Worm (Caenorhabditis elegans) whole organism, L3 larva: ENCODE data around the gene ham-3.

Source experiments
- ama-1 ChIP-seq: fragments of 150-350 bp; optimal IDR thresholded peaks from 2 replicates; lab custom pipeline; 2018
- ceh-16 ChIP-seq: sonication (generic microtip); optimal IDR thresholded peaks from 2 replicates; lab custom pipeline; 2017; ENCODE audit warnings: missing biosample characterization, missing genetic modification characterization
- elt-1 ChIP-seq: fragments of 150-350 bp; optimal IDR thresholded peaks from 2 replicates; lab custom pipeline; 2014; ENCODE audit warnings: missing biosample characterization, missing genetic modification characterization
- nhr-11 ChIP-seq: fragments of 150-350 bp; optimal IDR thresholded peaks from 2 replicates; lab custom pipeline; 2014; ENCODE audit warnings: missing biosample characterization, missing genetic modification characterization
- pqm-1 ChIP-seq: fragments of 150-350 bp; optimal IDR thresholded peaks from 2 replicates; lab custom pipeline; 2017; ENCODE audit warnings: missing biosample characterization, missing genetic modification characterization, inconsistent platforms
- unc-62 ChIP-seq: fragments of 150-350 bp; sonication (generic microtip); optimal IDR thresholded peaks from 4 replicates; lab custom pipeline; 2014; ENCODE audit warnings: missing biosample characterization, missing genetic modification reagents, missing genetic modification characterization
- zag-1 ChIP-seq: fragments of 150-350 bp; optimal IDR thresholded peaks from 2 replicates; lab custom pipeline; 2014; ENCODE audit warnings: missing biosample characterization, missing genetic modification characterization

- TF ChIP-seq elt-1 (tag; lab: Kevin White, UChicago) (no peak), unc-62 (GFP tag; lab: Kevin White, UChicago) (no peak), nhr-11 (tag; lab: Kevin White, UChicago) (no peak), ceh-16 (tag; lab: Kevin White, UChicago) (no peak), zag-1 (tag; lab: Kevin White, UChicago) (no peak), ama-1 (lab: Kevin White, UChicago) (no peak), pqm-1 (tag; lab: Kevin White, UChicago) (no peak)
These were observed 26.1 kb downstream of the ham-3 start, which contains the start of gene K08E5.1 for ce11 chrIII:10146701-10147100.
